Worm (Caenorhabditis elegans) whole organism, L1 larva: ENCODE data around the gene F46C8.8.

ENCODE experiments used
- C16A3.4 ChIP-seq: fragments of 150-350 bp; optimal IDR thresholded peaks from 2 replicates; lab custom pipeline; 2014; ENCODE audit warnings: missing biosample characterization, missing genetic modification characterization
- F16B12.6 ChIP-seq: fragments of 150-350 bp; optimal IDR thresholded peaks from 2 replicates; lab custom pipeline; 2014; ENCODE audit warnings: missing biosample characterization, missing genetic modification characterization
- alr-1 ChIP-seq: fragments of 200-800 bp; sonication (Bioruptor generic); optimal IDR thresholded peaks from 2 replicates; lab custom pipeline; 2018; ENCODE audit warnings: borderline replicate concordance, mild to moderate bottlenecking, missing genetic modification characterization, missing compliant biosample characterization
- ama-1 ChIP-seq: fragments of 150-350 bp; optimal IDR thresholded peaks from 2 replicates; lab custom pipeline; 2014
- blmp-1 ChIP-seq: fragments of 150-350 bp; optimal IDR thresholded peaks from 2 replicates; lab custom pipeline; 2014; ENCODE audit warnings: missing biosample characterization, missing genetic modification characterization
- dsc-1 ChIP-seq: sonication (generic microtip); optimal IDR thresholded peaks from 2 replicates; lab custom pipeline; 2016; ENCODE audit warnings: mild to moderate bottlenecking, missing genetic modification characterization, missing compliant biosample characterization
- efl-1 ChIP-seq, 4 experiments: fragments of 150-350 bp; optimal IDR thresholded peaks in 3 of 4; peaks in 1 of 4; 1 replicate in 1 of 4; 2 replicates in 3 of 4; lab custom pipeline; 2014; ENCODE audit warnings: missing biosample characterization in 2 of 4, missing genetic modification characterization in 2 of 4, missing genetic modification reagents in 2 of 4
- elt-2 ChIP-seq: sonication (generic microtip); optimal IDR thresholded peaks from 2 replicates; lab custom pipeline; 2016; ENCODE audit warnings: missing genetic modification characterization, mild to moderate bottlenecking, inconsistent platforms, missing compliant biosample characterization, missing genetic modification reagents
- jun-1 ChIP-seq: fragments of 150-350 bp; optimal IDR thresholded peaks from 2 replicates; lab custom pipeline; 2014; ENCODE audit warnings: missing biosample characterization, missing genetic modification reagents, missing genetic modification characterization
- lin-35 ChIP-seq, 2 experiments: fragments of 150-350 bp; optimal IDR thresholded peaks; 2 replicates each; lab custom pipeline; 2014; ENCODE audit warnings: missing biosample characterization in 2 of 2, missing genetic modification characterization in 2 of 2, missing genetic modification reagents in 2 of 2
- mab-9 ChIP-seq: fragments of 200-800 bp; sonication (Bioruptor generic); IDR thresholded peaks from 2 replicates; pipeline ENCODE4 v1.3.6; 2022; ENCODE audit warnings: missing genetic modification reagents, missing genetic modification characterization, missing compliant biosample characterization
- mef-2 ChIP-seq: fragments of 150-350 bp; optimal IDR thresholded peaks from 2 replicates; lab custom pipeline; 2014; ENCODE audit warnings: missing biosample characterization, missing genetic modification characterization
- nhr-76 ChIP-seq: sonication (generic microtip); optimal IDR thresholded peaks from 2 replicates; lab custom pipeline; 2017; ENCODE audit warnings: missing biosample characterization, missing genetic modification characterization
- pag-3 ChIP-seq: sonication (generic microtip); optimal IDR thresholded peaks from 2 replicates; lab custom pipeline; 2017; ENCODE audit warnings: missing genetic modification characterization, mild to moderate bottlenecking, missing compliant biosample characterization, antibody characterized with exemption, borderline replicate concordance; ENCODE audit not compliant: insufficient read depth
- sox-4 ChIP-seq: sonication (generic microtip); optimal IDR thresholded peaks from 2 replicates; lab custom pipeline; 2016; ENCODE audit warnings: missing genetic modification characterization, missing compliant biosample characterization
- tlp-1 ChIP-seq: fragments of 150-350 bp; optimal IDR thresholded peaks from 2 replicates; lab custom pipeline; 2014; ENCODE audit warnings: missing biosample characterization, missing genetic modification characterization
- unc-62 ChIP-seq: fragments of 150-350 bp; optimal IDR thresholded peaks from 2 replicates; lab custom pipeline; 2014; ENCODE audit warnings: missing biosample characterization, missing genetic modification reagents, missing genetic modification characterization

Gene F46C8.8

ce11 chrX:7502807-7503206 is 51.4 kb downstream of the F46C8.8 start, which contains the start of gene F48E3.6:
F48E3.6 (minus strand) TSS chrX:7502907.
- TF ChIP-seq mef-2 (tag; lab: Kevin White, UChicago), result no peak
- no peak for TF ChIP-seq efl-1 (optimal IDR thresholded peaks at IDR 0.05; lab: Kevin White, UChicago)
- no peak for TF ChIP-seq efl-1 (GFP tag; optimal IDR thresholded peaks at IDR 0.05 in 1 of 2; lab: Kevin White, UChicago)
- TF ChIP-seq elt-2 (tag; lab: Kevin White, UChicago), result no peak
- no peak for TF ChIP-seq blmp-1
- TF ChIP-seq ama-1 (lab: Kevin White, UChicago), result no peak
- no peak for TF ChIP-seq alr-1 (tag; lab: Kevin White, UChicago)
- TF ChIP-seq dsc-1, result no peak
- TF ChIP-seq mab-9, result no peak
- no peak for TF ChIP-seq tlp-1 (tag; lab: Kevin White, UChicago)
- no peak for TF ChIP-seq unc-62 (GFP tag; lab: Kevin White, UChicago)
- TF ChIP-seq F16B12.6 (tag; lab: Kevin White, UChicago), result no peak
- TF ChIP-seq pag-3 (tag; lab: Kevin White, UChicago), result no peak
- no peak for TF ChIP-seq lin-35 (GFP tag; optimal IDR thresholded peaks at IDR 0.05; lab: Kevin White, UChicago)
- TF ChIP-seq C16A3.4 (tag; lab: Kevin White, UChicago), result no peak
- TF ChIP-seq jun-1 (tag; lab: Kevin White, UChicago), result no peak
- TF ChIP-seq sox-4 (tag; lab: Kevin White, UChicago), result no peak
- TF ChIP-seq nhr-76, result no peak
